Worm (Caenorhabditis elegans) whole organism, midembryonic: ENCODE data around the gene T25B9.12.

ENCODE experiments used
- flt-1 ChIP-seq: fragments of 200-800 bp; sonication (Bioruptor generic); IDR thresholded peaks from 2 replicates; pipeline ENCODE4 v1.3.6; 2022; ENCODE audit warnings: missing genetic modification characterization, missing compliant biosample characterization
- klf-2 ChIP-seq: fragments of 200-800 bp; sonication (Bioruptor generic); conservative IDR thresholded peaks from 2 replicates; pipeline ENCODE4 v1.3.6; 2022; ENCODE audit warnings: missing genetic modification reagents, missing genetic modification characterization, missing compliant biosample characterization
- med-1 ChIP-seq: sonication (generic microtip); optimal IDR thresholded peaks from 2 replicates; lab custom pipeline; 2017; ENCODE audit warnings: missing genetic modification characterization, mild to moderate bottlenecking, missing compliant biosample characterization, antibody characterized with exemption, missing genetic modification reagents; ENCODE audit not compliant: insufficient read depth
- ref-1 ChIP-seq: fragments of 200-800 bp; sonication (Bioruptor generic); conservative IDR thresholded peaks from 2 replicates; pipeline ENCODE4 v1.3.6; 2022; ENCODE audit warnings: missing genetic modification reagents, missing genetic modification characterization, missing compliant biosample characterization
- tab-1 ChIP-seq: fragments of 200-800 bp; sonication (Bioruptor generic); IDR thresholded peaks from 2 replicates; pipeline ENCODE4 v1.3.6; 2022; ENCODE audit warnings: missing genetic modification characterization, missing compliant biosample characterization
- ztf-23 ChIP-seq: fragments of 200-800 bp; sonication (Bioruptor generic); IDR thresholded peaks from 2 replicates; pipeline ENCODE4 v1.3.6; 2022; ENCODE audit warnings: missing genetic modification reagents, missing genetic modification characterization, missing compliant biosample characterization
- ztf-29 ChIP-seq: fragments of 200-800 bp; sonication (Bioruptor generic); IDR thresholded peaks from 2 replicates; pipeline ENCODE4 v1.3.6; 2022; ENCODE audit warnings: missing genetic modification reagents, missing genetic modification characterization, missing compliant biosample characterization

ce11 chrIV:10768146-10768636, 3.0 kb downstream of the T25B9.12 start, which contains the start of gene T25B9.8:
- TF ChIP-seq med-1 (GFP tag; lab: Kevin White, UChicago), result no peak
- no peak for TF ChIP-seq ref-1 (GFP tag; lab: Robert Waterston, UW)
- no peak for TF ChIP-seq ztf-29
- TF ChIP-seq flt-1 (GFP tag; lab: Robert Waterston, UW), result no peak
- no peak for TF ChIP-seq tab-1
- no peak for TF ChIP-seq klf-2
- no peak for TF ChIP-seq ztf-23 (GFP tag; lab: Robert Waterston, UW)
